Worm (Caenorhabditis elegans) whole organism, L1 larva: ENCODE data around the gene C28D4.4.
A peak's percentile ranks its signal among the peaks of the same experiment; 100 is the strongest.

ENCODE experiments used
- C04F5.9 ChIP-seq: sonication (generic microtip); optimal IDR thresholded peaks from 2 replicates; lab custom pipeline; 2016; ENCODE audit warnings: missing genetic modification characterization, missing compliant biosample characterization
- C16A3.4 ChIP-seq: fragments of 150-350 bp; optimal IDR thresholded peaks from 2 replicates; lab custom pipeline; 2014; ENCODE audit warnings: missing biosample characterization, missing genetic modification characterization
- C34B4.2 ChIP-seq: sonication (generic microtip); optimal IDR thresholded peaks from 2 replicates; lab custom pipeline; 2017; ENCODE audit warnings: mild to moderate bottlenecking, missing genetic modification characterization, missing compliant biosample characterization
- F16B12.6 ChIP-seq: fragments of 150-350 bp; optimal IDR thresholded peaks from 2 replicates; lab custom pipeline; 2014; ENCODE audit warnings: missing biosample characterization, missing genetic modification characterization
- Y116A8C.19 ChIP-seq: sonication (generic microtip); optimal IDR thresholded peaks from 2 replicates; lab custom pipeline; 2016; ENCODE audit warnings: missing compliant biosample characterization, missing genetic modification characterization, borderline replicate concordance
- aha-1 ChIP-seq: fragments of 150-350 bp; optimal IDR thresholded peaks from 2 replicates; lab custom pipeline; 2014; ENCODE audit warnings: missing biosample characterization, missing genetic modification characterization
- alr-1 ChIP-seq: fragments of 200-800 bp; sonication (Bioruptor generic); optimal IDR thresholded peaks from 2 replicates; lab custom pipeline; 2018; ENCODE audit warnings: borderline replicate concordance, mild to moderate bottlenecking, missing genetic modification characterization, missing compliant biosample characterization
- ama-1 ChIP-seq: fragments of 150-350 bp; optimal IDR thresholded peaks from 2 replicates; lab custom pipeline; 2014
- blmp-1 ChIP-seq: fragments of 150-350 bp; optimal IDR thresholded peaks from 2 replicates; lab custom pipeline; 2014; ENCODE audit warnings: missing biosample characterization, missing genetic modification characterization
- ceh-88 ChIP-seq: fragments of 200-800 bp; sonication (Bioruptor generic); IDR thresholded peaks from 2 replicates; pipeline ENCODE4 v1.3.6; 2022; ENCODE audit warnings: missing genetic modification characterization, missing compliant biosample characterization
- ces-1 ChIP-seq: fragments of 150-350 bp; optimal IDR thresholded peaks from 2 replicates; lab custom pipeline; 2014; ENCODE audit warnings: missing biosample characterization, missing genetic modification reagents, missing genetic modification characterization
- dsc-1 ChIP-seq: sonication (generic microtip); optimal IDR thresholded peaks from 2 replicates; lab custom pipeline; 2016; ENCODE audit warnings: mild to moderate bottlenecking, missing genetic modification characterization, missing compliant biosample characterization
- efl-1 ChIP-seq, 4 experiments: fragments of 150-350 bp; optimal IDR thresholded peaks in 3 of 4; peaks in 1 of 4; 1 replicate in 1 of 4; 2 replicates in 3 of 4; lab custom pipeline; 2014; ENCODE audit warnings: missing biosample characterization in 2 of 4, missing genetic modification characterization in 2 of 4, missing genetic modification reagents in 2 of 4
- egl-27 ChIP-seq, 2 experiments: fragments of 150-350 bp in 1 of 2; sonication (generic microtip); optimal IDR thresholded peaks; 3 replicates each; lab custom pipeline; 2017 to 2018; ENCODE audit warnings: missing biosample characterization in 2 of 2, missing genetic modification characterization in 2 of 2, missing genetic modification reagents in 2 of 2
- elt-3 ChIP-seq, 6 experiments: fragments of 150-350 bp in 1 of 6; sonication (generic microtip); optimal IDR thresholded peaks; 2 replicates each; lab custom pipeline; 2017 to 2018; ENCODE audit warnings: missing biosample characterization in 6 of 6, missing genetic modification characterization in 6 of 6, inconsistent platforms in 1 of 6
- fkh-10 ChIP-seq: sonication (generic microtip); optimal IDR thresholded peaks from 2 replicates; lab custom pipeline; 2017; ENCODE audit warnings: missing biosample characterization, missing genetic modification reagents, missing genetic modification characterization
- fkh-4 ChIP-seq: sonication (generic microtip); optimal IDR thresholded peaks from 2 replicates; lab custom pipeline; 2016; ENCODE audit warnings: missing compliant biosample characterization, missing genetic modification characterization, borderline replicate concordance
- fos-1 ChIP-seq: fragments of 150-350 bp; optimal IDR thresholded peaks from 2 replicates; lab custom pipeline; 2014; ENCODE audit warnings: missing biosample characterization, missing genetic modification characterization
- grh-1 ChIP-seq: fragments of 200-800 bp; sonication (Bioruptor generic); IDR thresholded peaks from 2 replicates; pipeline ENCODE4 v1.3.6; 2022; ENCODE audit warnings: missing genetic modification reagents, missing genetic modification characterization, missing compliant biosample characterization
- hlh-17 ChIP-seq: fragments of 200-800 bp; sonication (Bioruptor generic); optimal IDR thresholded peaks from 2 replicates; lab custom pipeline; 2018; ENCODE audit warnings: missing genetic modification characterization, mild to moderate bottlenecking, missing compliant biosample characterization, moderate library complexity, borderline replicate concordance
- hlh-4 ChIP-seq: sonication (generic microtip); optimal IDR thresholded peaks from 2 replicates; lab custom pipeline; 2016; ENCODE audit warnings: mild to moderate bottlenecking, missing genetic modification characterization, missing compliant biosample characterization
- isw-1 ChIP-seq: fragments of 200-800 bp; sonication (Bioruptor generic); IDR thresholded peaks from 2 replicates; pipeline ENCODE4 v1.3.6; 2022; ENCODE audit warnings: missing genetic modification characterization, missing compliant biosample characterization
- jun-1 ChIP-seq: fragments of 150-350 bp; optimal IDR thresholded peaks from 2 replicates; lab custom pipeline; 2014; ENCODE audit warnings: missing biosample characterization, missing genetic modification reagents, missing genetic modification characterization
- lin-15B ChIP-seq: fragments of 150-350 bp; sonication (generic microtip); optimal IDR thresholded peaks from 3 replicates; lab custom pipeline; 2014; ENCODE audit warnings: missing biosample characterization, missing genetic modification characterization
- lsy-2 ChIP-seq, 2 experiments: fragments of 150-350 bp; optimal IDR thresholded peaks; 2 replicates each; lab custom pipeline; 2014; ENCODE audit warnings: missing biosample characterization in 2 of 2, missing genetic modification characterization in 2 of 2
- mab-9 ChIP-seq: fragments of 200-800 bp; sonication (Bioruptor generic); IDR thresholded peaks from 2 replicates; pipeline ENCODE4 v1.3.6; 2022; ENCODE audit warnings: missing genetic modification reagents, missing genetic modification characterization, missing compliant biosample characterization
- mef-2 ChIP-seq: fragments of 150-350 bp; optimal IDR thresholded peaks from 2 replicates; lab custom pipeline; 2014; ENCODE audit warnings: missing biosample characterization, missing genetic modification characterization
- mep-1 ChIP-seq: fragments of 150-350 bp; optimal IDR thresholded peaks from 2 replicates; lab custom pipeline; 2014; ENCODE audit warnings: missing biosample characterization, missing genetic modification characterization
- nhr-11 ChIP-seq: fragments of 150-350 bp; optimal IDR thresholded peaks from 2 replicates; lab custom pipeline; 2014; ENCODE audit warnings: missing biosample characterization, missing genetic modification characterization
- nhr-12 ChIP-seq: sonication (generic microtip); optimal IDR thresholded peaks from 2 replicates; lab custom pipeline; 2017; ENCODE audit warnings: missing biosample characterization, missing genetic modification characterization
- nhr-237 ChIP-seq: fragments of 150-350 bp; optimal IDR thresholded peaks from 2 replicates; lab custom pipeline; 2014; ENCODE audit warnings: missing biosample characterization, missing genetic modification characterization
- nhr-28 ChIP-seq: fragments of 150-350 bp; optimal IDR thresholded peaks from 2 replicates; lab custom pipeline; 2014; ENCODE audit warnings: missing biosample characterization, missing genetic modification characterization
- nhr-71 ChIP-seq: sonication (generic microtip); optimal IDR thresholded peaks from 2 replicates; lab custom pipeline; 2016; ENCODE audit warnings: mild to moderate bottlenecking, missing genetic modification characterization, moderate library complexity, missing compliant biosample characterization
- nhr-85 ChIP-seq: sonication (generic microtip); peaks from one replicate; lab custom pipeline; 2016; ENCODE audit warnings: missing genetic modification characterization, inconsistent platforms, missing compliant biosample characterization
- pag-3 ChIP-seq: sonication (generic microtip); optimal IDR thresholded peaks from 2 replicates; lab custom pipeline; 2017; ENCODE audit warnings: missing genetic modification characterization, mild to moderate bottlenecking, missing compliant biosample characterization, antibody characterized with exemption, borderline replicate concordance; ENCODE audit not compliant: insufficient read depth
- pax-3 ChIP-seq: fragments of 200-800 bp; sonication (Bioruptor generic); optimal IDR thresholded peaks from 2 replicates; lab custom pipeline; 2018; ENCODE audit warnings: mild to moderate bottlenecking, missing genetic modification characterization, moderate library complexity, missing compliant biosample characterization
- pqm-1 ChIP-seq: sonication (generic microtip); optimal IDR thresholded peaks from 3 replicates; lab custom pipeline; 2017; ENCODE audit warnings: missing biosample characterization, missing genetic modification characterization
- skn-1 ChIP-seq: fragments of 150-350 bp; optimal IDR thresholded peaks from 2 replicates; lab custom pipeline; 2014; ENCODE audit warnings: missing biosample characterization, missing genetic modification characterization
- snpc-4 ChIP-seq: fragments of 150-350 bp; optimal IDR thresholded peaks from 2 replicates; lab custom pipeline; 2014; ENCODE audit warnings: missing biosample characterization, missing genetic modification characterization
- snu-23 ChIP-seq: sonication (generic microtip); optimal IDR thresholded peaks from 2 replicates; lab custom pipeline; 2016; ENCODE audit warnings: missing genetic modification characterization, missing compliant biosample characterization
- swsn-7 ChIP-seq: sonication (generic microtip); optimal IDR thresholded peaks from 2 replicates; lab custom pipeline; 2016; ENCODE audit warnings: missing genetic modification characterization, missing compliant biosample characterization
- tbx-2 ChIP-seq: sonication (generic microtip); optimal IDR thresholded peaks from 2 replicates; lab custom pipeline; 2016; ENCODE audit warnings: missing genetic modification characterization, missing compliant biosample characterization
- unc-130 ChIP-seq: fragments of 150-350 bp; optimal IDR thresholded peaks from 2 replicates; lab custom pipeline; 2017; ENCODE audit warnings: missing biosample characterization, missing genetic modification characterization, inconsistent platforms
- unc-86 ChIP-seq: sonication (generic microtip); optimal IDR thresholded peaks from 2 replicates; lab custom pipeline; 2016; ENCODE audit warnings: missing genetic modification characterization, missing compliant biosample characterization
- vab-15 ChIP-seq: sonication (generic microtip); optimal IDR thresholded peaks from 2 replicates; lab custom pipeline; 2017; ENCODE audit warnings: missing genotype, mild to moderate bottlenecking, missing genetic modification characterization, missing compliant biosample characterization
- zag-1 ChIP-seq: fragments of 150-350 bp; optimal IDR thresholded peaks from 2 replicates; lab custom pipeline; 2014; ENCODE audit warnings: missing biosample characterization, missing genetic modification characterization
- zip-4 ChIP-seq: fragments of 200-800 bp; sonication (Bioruptor generic); optimal IDR thresholded peaks from 2 replicates; lab custom pipeline; 2018; ENCODE audit warnings: mild to moderate bottlenecking, missing genetic modification characterization, moderate library complexity, missing compliant biosample characterization
- ztf-4 ChIP-seq: fragments of 150-350 bp; optimal IDR thresholded peaks from 2 replicates; lab custom pipeline; 2014; ENCODE audit warnings: missing biosample characterization, missing genetic modification characterization

Gene C28D4.4

DNA sequence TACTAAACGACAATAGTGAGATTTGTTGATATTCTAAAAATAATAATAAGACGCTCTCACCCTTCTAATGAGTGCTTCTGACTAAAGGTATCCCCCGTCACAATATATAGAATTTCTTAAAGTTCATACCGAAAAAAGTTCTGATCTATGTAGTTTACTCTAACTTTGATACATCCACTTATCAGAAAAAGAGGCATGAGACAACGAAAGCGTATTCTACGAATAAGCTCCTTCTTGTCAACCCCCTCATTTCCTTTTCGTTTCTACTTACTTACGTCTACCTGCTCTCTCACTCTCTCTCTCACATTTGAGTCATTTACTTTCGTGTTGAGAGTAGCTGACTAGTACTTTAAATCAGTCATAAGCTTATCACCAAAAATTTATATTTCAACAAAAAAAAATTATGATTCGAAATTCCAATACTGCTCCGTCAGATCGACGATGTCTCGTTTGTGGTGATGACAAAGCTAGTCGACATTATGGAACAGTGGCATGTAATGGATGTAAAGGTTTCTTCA is 19.3 kb downstream of the C28D4.4 start (continued):
- TF ChIP-seq aha-1 (tag; lab: Kevin White, UChicago) = no peak
- no peak for TF ChIP-seq nhr-12 (tag; lab: Kevin White, UChicago)
- no peak for TF ChIP-seq nhr-11 (tag; lab: Kevin White, UChicago)
- TF ChIP-seq ama-1 = no peak
- no peak for TF ChIP-seq snu-23 (GFP tag; lab: Kevin White, UChicago)
- no peak for TF ChIP-seq snpc-4 (tag; lab: Kevin White, UChicago)
- no peak for TF ChIP-seq Y116A8C.19 (tag; lab: Kevin White, UChicago)
- TF ChIP-seq unc-130 (tag; lab: Kevin White, UChicago) = no peak
- no peak for TF ChIP-seq unc-86 (tag; lab: Kevin White, UChicago)
- TF ChIP-seq fkh-4 = no peak
- peak in 1 of 2 experiments; percentile 15 for TF ChIP-seq lsy-2 (tag; optimal IDR thresholded peaks at IDR 0.05; lab: Kevin White, UChicago)
- no peak for TF ChIP-seq tbx-2 (tag; lab: Kevin White, UChicago)
- no peak for TF ChIP-seq fkh-10 (GFP tag; lab: Kevin White, UChicago)
- TF ChIP-seq fos-1 = no peak

- no peak for TF ChIP-seq lin-15B (tag; lab: Kevin White, UChicago)
- TF ChIP-seq ceh-88 (GFP tag; lab: Robert Waterston, UW) = no peak
- no peak for TF ChIP-seq grh-1 (GFP tag; lab: Robert Waterston, UW)
- no peak for TF ChIP-seq efl-1 (optimal IDR thresholded peaks at IDR 0.05; lab: Kevin White, UChicago)
- no peak for TF ChIP-seq efl-1 (GFP tag; optimal IDR thresholded peaks at IDR 0.05 in 1 of 2; lab: Kevin White, UChicago)
- TF ChIP-seq elt-3 (tag; optimal IDR thresholded peaks at IDR 0.05; lab: Kevin White, UChicago) = no peak
- TF ChIP-seq swsn-7 (tag; lab: Kevin White, UChicago) = no peak
- TF ChIP-seq mab-9 = no peak
- TF ChIP-seq snpc-4 (tag; lab: Kevin White, UChicago) = no peak
- no peak for TF ChIP-seq nhr-71 (tag; lab: Kevin White, UChicago)
- TF ChIP-seq isw-1 (GFP tag; lab: Robert Waterston, UW) = no peak
- TF ChIP-seq C34B4.2 (tag; lab: Kevin White, UChicago) = no peak
- TF ChIP-seq alr-1 = no peak
- no peak for TF ChIP-seq fos-1
- no peak for TF ChIP-seq C04F5.9 (tag; lab: Kevin White, UChicago)
- TF ChIP-seq hlh-4 (tag; lab: Kevin White, UChicago) = no peak
- no peak for TF ChIP-seq hlh-17 (GFP tag; lab: Kevin White, UChicago)
- TF ChIP-seq, all 84 proteins: peak for 0
Observed at ce11 chrIV:9724948-9725347, 19.9 kb downstream of the C28D4.4 start, which contains the start of the genes nhr-138 and C28D4.18. nhr-138 (plus strand) TSS chrIV:9725251. C28D4.18 (plus strand) TSS chrIV:9725280.

ce11 chrIV:9723185-9723584 is 21.6 kb downstream of the C28D4.4 start:
- TF ChIP-seq skn-1 (tag; lab: Kevin White, UChicago) = no peak
- peak; percentile 79 for TF ChIP-seq nhr-85

DNA sequence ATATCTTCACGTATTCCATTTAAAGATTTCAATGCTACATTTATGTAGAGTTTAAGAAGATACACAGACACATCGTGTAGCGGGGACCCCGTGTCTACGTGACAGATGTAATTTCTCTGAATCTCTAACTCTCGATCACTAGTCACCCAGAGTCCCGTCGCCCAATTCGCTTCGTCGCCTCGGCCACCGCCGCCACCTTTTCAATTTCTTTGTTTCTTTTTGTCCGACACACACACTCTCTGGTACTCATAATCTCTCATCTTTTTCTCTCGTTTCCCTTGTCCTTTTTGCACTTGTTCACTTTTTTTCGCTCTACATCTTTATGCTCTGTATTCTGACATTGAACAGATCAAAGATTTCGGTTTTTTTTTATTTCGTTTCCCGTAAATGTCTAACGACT is 26.4 kb downstream of the C28D4.4 start:
- peak; percentile 73 for TF ChIP-seq C16A3.4 (tag; lab: Kevin White, UChicago)
- peak; percentile 48 for TF ChIP-seq mep-1 (tag; lab: Kevin White, UChicago)
- no peak for TF ChIP-seq ces-1 (GFP tag; lab: Kevin White, UChicago)
- TF ChIP-seq alr-1 = no peak
- no peak for TF ChIP-seq zip-4 (GFP tag; lab: Kevin White, UChicago)
- peak; percentile 87 for TF ChIP-seq blmp-1 (tag; lab: Kevin White, UChicago)
- TF ChIP-seq pqm-1 = no peak
- TF ChIP-seq fkh-4 = no peak
- TF ChIP-seq zag-1 (tag; lab: Kevin White, UChicago) = no peak
- peak; percentile 78 for TF ChIP-seq jun-1
- peak in 2 of 6 experiments; percentile 15 to 62 for TF ChIP-seq elt-3 (tag; optimal IDR thresholded peaks at IDR 0.05; lab: Kevin White, UChicago)
- TF ChIP-seq ztf-4 (tag; lab: Kevin White, UChicago) = peak; percentile 41
- TF ChIP-seq pax-3 = peak; percentile 41
- TF ChIP-seq mef-2 (tag; lab: Kevin White, UChicago) = peak; percentile 35
- TF ChIP-seq F16B12.6 (tag; lab: Kevin White, UChicago) = no peak
- TF ChIP-seq snu-23 (GFP tag; lab: Kevin White, UChicago) = peak; percentile 91
- TF ChIP-seq hlh-17 (GFP tag; lab: Kevin White, UChicago) = no peak
- peak; percentile 62 for TF ChIP-seq dsc-1 (tag; lab: Kevin White, UChicago)
- no peak for TF ChIP-seq nhr-28 (tag; lab: Kevin White, UChicago)
- peak; percentile 78 for TF ChIP-seq nhr-237 (tag; lab: Kevin White, UChicago)
- TF ChIP-seq egl-27 (tag; optimal IDR thresholded peaks at IDR 0.05; lab: Kevin White, UChicago) = peak; percentile 40 to 52
- TF ChIP-seq vab-15 (tag; lab: Kevin White, UChicago) = no peak
- peak; percentile 20 for TF ChIP-seq pag-3 (tag; lab: Kevin White, UChicago)
